Worm (Caenorhabditis elegans) whole organism, mixed stage, embryonic: ENCODE measurements around the gene Y46B2A.4.

ENCODE experiments used
- bed-3 ChIP-seq: fragments of 200-800 bp; sonication (Bioruptor generic); optimal IDR thresholded peaks from 3 replicates; lab custom pipeline; 2018; ENCODE audit warnings: mild to moderate bottlenecking, missing genetic modification characterization, moderate library complexity, missing compliant biosample characterization
- blmp-1 ChIP-seq: fragments of 150-350 bp; optimal IDR thresholded peaks from 2 replicates; lab custom pipeline; 2014; ENCODE audit warnings: missing biosample characterization, missing genetic modification characterization
- ceh-39 ChIP-seq: fragments of 150-350 bp; optimal IDR thresholded peaks from 2 replicates; lab custom pipeline; 2014; ENCODE audit warnings: missing biosample characterization, missing genetic modification characterization
- ceh-43 ChIP-seq: fragments of 200-800 bp; sonication (Bioruptor generic); optimal IDR thresholded peaks from 2 replicates; lab custom pipeline; 2018; ENCODE audit warnings: mild to moderate bottlenecking, missing genetic modification characterization, moderate library complexity, missing compliant biosample characterization
- ceh-83 ChIP-seq: fragments of 200-800 bp; sonication (Bioruptor generic); optimal IDR thresholded peaks from 2 replicates; lab custom pipeline; 2018; ENCODE audit warnings: mild to moderate bottlenecking, missing genetic modification characterization, missing compliant biosample characterization
- cnd-1 ChIP-seq: fragments of 200-800 bp; sonication (Bioruptor generic); optimal IDR thresholded peaks from 2 replicates; lab custom pipeline; 2018; ENCODE audit warnings: mild to moderate bottlenecking, missing genetic modification characterization, missing compliant biosample characterization
- drap-1 ChIP-seq: fragments of 200-800 bp; sonication (Bioruptor generic); optimal IDR thresholded peaks from 3 replicates; lab custom pipeline; 2018; ENCODE audit warnings: mild to moderate bottlenecking, missing genetic modification characterization, missing compliant biosample characterization
- elt-1 ChIP-seq: sonication (generic microtip); optimal IDR thresholded peaks from 2 replicates; lab custom pipeline; 2017; ENCODE audit warnings: missing genetic modification characterization, mild to moderate bottlenecking, missing compliant biosample characterization, antibody characterized with exemption, moderate library complexity, borderline replicate concordance; ENCODE audit not compliant: insufficient read depth
- elt-3 ChIP-seq: fragments of 150-350 bp; optimal IDR thresholded peaks from 2 replicates; lab custom pipeline; 2014; ENCODE audit warnings: missing biosample characterization, missing genetic modification characterization
- flh-1 ChIP-seq: fragments of 200-800 bp; sonication (Bioruptor generic); optimal IDR thresholded peaks from 2 replicates; lab custom pipeline; 2018; ENCODE audit warnings: mild to moderate bottlenecking, missing genetic modification characterization, moderate library complexity, missing compliant biosample characterization
- lin-13 ChIP-seq: fragments of 150-350 bp; optimal IDR thresholded peaks from 2 replicates; lab custom pipeline; 2014; ENCODE audit warnings: missing biosample characterization, missing genetic modification characterization
- lin-32 ChIP-seq: fragments of 200-800 bp; sonication (Bioruptor generic); optimal IDR thresholded peaks from 2 replicates; lab custom pipeline; 2018; ENCODE audit warnings: mild to moderate bottlenecking, missing genetic modification characterization, missing compliant biosample characterization
- lsy-2 ChIP-seq: fragments of 150-350 bp; optimal IDR thresholded peaks from 2 replicates; lab custom pipeline; 2014; ENCODE audit warnings: missing biosample characterization, missing genetic modification characterization
- mab-5 ChIP-seq: fragments of 150-350 bp; optimal IDR thresholded peaks from 2 replicates; lab custom pipeline; 2014; ENCODE audit warnings: missing biosample characterization, missing genetic modification characterization
- mep-1 ChIP-seq: fragments of 150-350 bp; optimal IDR thresholded peaks from 2 replicates; lab custom pipeline; 2017; ENCODE audit warnings: missing biosample characterization, missing genetic modification reagents, missing genetic modification characterization, inconsistent platforms
- mls-2 ChIP-seq: sonication (generic microtip); optimal IDR thresholded peaks from 2 replicates; lab custom pipeline; 2016; ENCODE audit warnings: mild to moderate bottlenecking, missing genetic modification characterization, moderate library complexity, missing compliant biosample characterization
- nhr-12 ChIP-seq: fragments of 150-350 bp; optimal IDR thresholded peaks from 2 replicates; lab custom pipeline; 2014; ENCODE audit warnings: missing biosample characterization, missing genetic modification characterization
- nhr-2 ChIP-seq: fragments of 150-350 bp; optimal IDR thresholded peaks from 2 replicates; lab custom pipeline; 2014; ENCODE audit warnings: missing biosample characterization, missing genetic modification characterization
- nhr-28 ChIP-seq: fragments of 150-350 bp; optimal IDR thresholded peaks from 2 replicates; lab custom pipeline; 2014; ENCODE audit warnings: missing biosample characterization, missing genetic modification characterization
- nhr-76 ChIP-seq: sonication (generic microtip); optimal IDR thresholded peaks from 2 replicates; lab custom pipeline; 2017; ENCODE audit warnings: missing biosample characterization, missing genetic modification characterization
- pha-4 ChIP-seq: fragments of 150-350 bp; optimal IDR thresholded peaks from 2 replicates; lab custom pipeline; 2018; ENCODE audit warnings: missing biosample characterization, missing genetic modification reagents, missing genetic modification characterization
- sem-2 ChIP-seq: fragments of 200-800 bp; sonication (Bioruptor generic); optimal IDR thresholded peaks from 2 replicates; lab custom pipeline; 2018; ENCODE audit warnings: mild to moderate bottlenecking, missing genetic modification characterization, missing compliant biosample characterization
- snpc-4 ChIP-seq: fragments of 150-350 bp; optimal IDR thresholded peaks from 2 replicates; lab custom pipeline; 2014; ENCODE audit warnings: missing biosample characterization, missing genetic modification characterization
- sptf-1 ChIP-seq: sonication (generic microtip); optimal IDR thresholded peaks from 2 replicates; lab custom pipeline; 2017; ENCODE audit warnings: mild to moderate bottlenecking, missing genetic modification characterization, moderate library complexity, missing compliant biosample characterization
- tbx-8 ChIP-seq: fragments of 200-800 bp; sonication (Bioruptor generic); optimal IDR thresholded peaks from 2 replicates; lab custom pipeline; 2018; ENCODE audit warnings: mild to moderate bottlenecking, missing genetic modification characterization, moderate library complexity, missing compliant biosample characterization
- unc-39 ChIP-seq: fragments of 150-350 bp; optimal IDR thresholded peaks from 2 replicates; lab custom pipeline; 2014; ENCODE audit warnings: missing biosample characterization, missing genetic modification characterization
- zip-8 ChIP-seq: fragments of 150-350 bp; optimal IDR thresholded peaks from 2 replicates; lab custom pipeline; 2014; ENCODE audit warnings: missing biosample characterization, missing genetic modification characterization
- ztf-11 ChIP-seq: fragments of 150-350 bp; optimal IDR thresholded peaks from 2 replicates; lab custom pipeline; 2014; ENCODE audit warnings: missing biosample characterization, missing genetic modification characterization

Y46B2A.4 gene

DNA sequence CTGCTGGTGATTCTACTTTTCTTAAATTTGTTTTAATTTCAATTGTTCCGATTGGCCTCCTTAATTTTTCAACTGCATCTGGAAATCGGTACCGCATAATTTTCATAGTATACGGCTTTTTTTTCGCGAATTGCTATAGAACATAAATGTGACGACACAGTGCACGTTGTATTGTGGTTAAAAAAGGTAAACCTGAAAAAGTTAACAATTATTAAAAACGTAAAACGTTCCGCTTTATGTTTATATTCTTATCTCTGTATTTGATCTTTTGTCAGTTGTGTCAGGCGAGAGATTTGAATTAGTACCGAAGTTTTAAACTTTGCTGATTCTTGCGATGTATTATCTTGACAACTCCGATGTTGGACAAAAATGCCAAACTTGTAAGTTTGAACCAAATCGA lies at the start of gene Y46B2A.4:
Gene Y46B2A.4, plus strand, starts transcription at position 301 of the 400 bp plus-strand sequence.
- no peak for TF ChIP-seq blmp-1 (tag; lab: Kevin White, UChicago)
- no peak for TF ChIP-seq elt-1 (tag; lab: Kevin White, UChicago)
- no peak for TF ChIP-seq pha-4 (tag; lab: Kevin White, UChicago)
- no peak for TF ChIP-seq sptf-1 (tag; lab: Kevin White, UChicago)
- TF ChIP-seq nhr-28 (tag; lab: Kevin White, UChicago) = no peak
- TF ChIP-seq drap-1 (GFP tag; lab: Kevin White, UChicago) = no peak
- TF ChIP-seq elt-3 = no peak
- TF ChIP-seq unc-39 = no peak
- TF ChIP-seq ceh-39 (tag; lab: Kevin White, UChicago) = no peak
- no peak for TF ChIP-seq snpc-4 (tag; lab: Kevin White, UChicago)
- TF ChIP-seq mep-1 = no peak
- no peak for TF ChIP-seq mab-5 (tag; lab: Kevin White, UChicago)
- no peak for TF ChIP-seq tbx-8 (GFP tag; lab: Kevin White, UChicago)
- TF ChIP-seq lin-13 (tag; lab: Kevin White, UChicago) = no peak
- no peak for TF ChIP-seq nhr-2 (tag; lab: Kevin White, UChicago)
- TF ChIP-seq sem-2 (GFP tag; lab: Kevin White, UChicago) = no peak
- TF ChIP-seq mls-2 (tag; lab: Kevin White, UChicago) = no peak
- TF ChIP-seq bed-3 = no peak
- no peak for TF ChIP-seq zip-8 (tag; lab: Kevin White, UChicago)

DNA sequence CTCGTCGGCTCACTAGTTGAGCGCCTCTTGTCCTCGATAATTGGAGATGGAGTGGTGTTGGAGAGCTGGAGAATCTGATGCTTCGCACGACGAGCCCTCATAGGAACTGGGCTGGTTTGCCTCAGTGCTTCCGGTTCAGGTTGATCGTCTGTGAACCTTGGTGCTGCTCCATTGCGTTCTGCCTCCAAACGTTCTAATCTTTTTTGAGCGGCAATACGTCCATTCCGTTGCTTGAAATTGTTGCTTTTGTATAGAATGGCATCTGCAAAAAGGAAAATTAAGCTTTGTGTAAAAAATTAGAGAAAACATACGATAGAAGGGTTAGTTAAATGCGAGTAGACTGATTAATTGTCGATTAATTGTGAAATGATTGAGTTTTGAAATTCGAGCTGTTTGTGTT lies 48.7 kb upstream of the Y46B2A.4 start, which contains the start of gene F46F5.5:
Gene F46F5.5, minus strand, starts transcription at position 101 of the 400 bp plus-strand sequence.
- TF ChIP-seq flh-1 (GFP tag; lab: Kevin White, UChicago) = no peak
- TF ChIP-seq tbx-8 (GFP tag; lab: Kevin White, UChicago) = no peak
- TF ChIP-seq nhr-76 (tag; lab: Kevin White, UChicago) = no peak
- no peak for TF ChIP-seq drap-1 (GFP tag; lab: Kevin White, UChicago)
- no peak for TF ChIP-seq snpc-4 (tag; lab: Kevin White, UChicago)

DNA sequence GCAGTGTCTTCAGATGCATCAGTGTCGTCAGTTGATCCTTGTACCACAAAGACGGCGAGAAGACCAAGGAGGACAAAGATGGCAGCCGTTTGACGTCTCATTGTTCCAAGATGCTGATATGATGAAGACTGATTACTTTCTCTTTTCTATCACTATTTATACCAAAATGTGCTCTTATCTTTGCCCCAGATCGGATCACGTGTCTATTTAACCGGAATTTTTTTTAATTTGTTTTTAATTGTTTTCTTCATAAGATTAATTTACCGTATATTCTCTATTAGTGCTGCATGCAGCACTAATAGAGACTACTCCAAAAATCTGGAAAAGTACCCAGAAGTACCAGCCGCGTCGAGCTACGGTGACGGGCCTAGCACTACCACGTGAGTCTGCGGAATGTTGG lies 46.9 kb upstream of the Y46B2A.4 start, which contains the start of gene msrp-3:
Gene msrp-3, minus strand, starts transcription at position 101 of the 400 bp plus-strand sequence.
- TF ChIP-seq tbx-8 (GFP tag; lab: Kevin White, UChicago) (no peak), mls-2 (tag; lab: Kevin White, UChicago) (no peak), zip-8 (tag; lab: Kevin White, UChicago) (no peak), lsy-2 (tag; lab: Kevin White, UChicago) (no peak), cnd-1 (tag; lab: Kevin White, UChicago) (no peak), blmp-1 (tag; lab: Kevin White, UChicago) (no peak)

DNA sequence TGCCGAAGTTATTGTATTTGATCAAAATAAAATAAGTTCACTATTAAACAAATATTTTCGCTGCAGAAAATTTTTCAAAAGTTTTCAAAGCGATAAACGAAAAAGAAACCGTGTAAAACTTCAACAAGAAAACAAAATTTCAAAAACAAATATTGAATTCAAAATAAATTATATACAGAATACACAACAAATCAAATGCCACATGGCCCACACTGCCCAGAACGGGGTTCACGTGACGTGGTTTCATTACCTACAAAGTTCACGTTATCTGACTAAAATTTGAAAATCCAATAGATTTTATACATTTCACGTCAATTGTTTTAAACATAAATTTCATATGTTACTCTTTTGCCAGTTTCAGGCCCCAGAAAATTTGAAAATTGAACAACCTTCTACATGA lies 41.1 kb upstream of the Y46B2A.4 start, which contains the start of gene F46F5.7:
Gene F46F5.7, minus strand, starts transcription at position 101 of the 400 bp plus-strand sequence.
- TF ChIP-seq sptf-1 (tag; lab: Kevin White, UChicago) = no peak
- TF ChIP-seq sem-2 (GFP tag; lab: Kevin White, UChicago) = no peak
- no peak for TF ChIP-seq elt-1 (tag; lab: Kevin White, UChicago)
- no peak for TF ChIP-seq mep-1
- TF ChIP-seq flh-1 (GFP tag; lab: Kevin White, UChicago) = no peak
- no peak for TF ChIP-seq bed-3
- TF ChIP-seq nhr-12 (tag; lab: Kevin White, UChicago) = no peak
- no peak for TF ChIP-seq ceh-83 (GFP tag; lab: Kevin White, UChicago)

DNA sequence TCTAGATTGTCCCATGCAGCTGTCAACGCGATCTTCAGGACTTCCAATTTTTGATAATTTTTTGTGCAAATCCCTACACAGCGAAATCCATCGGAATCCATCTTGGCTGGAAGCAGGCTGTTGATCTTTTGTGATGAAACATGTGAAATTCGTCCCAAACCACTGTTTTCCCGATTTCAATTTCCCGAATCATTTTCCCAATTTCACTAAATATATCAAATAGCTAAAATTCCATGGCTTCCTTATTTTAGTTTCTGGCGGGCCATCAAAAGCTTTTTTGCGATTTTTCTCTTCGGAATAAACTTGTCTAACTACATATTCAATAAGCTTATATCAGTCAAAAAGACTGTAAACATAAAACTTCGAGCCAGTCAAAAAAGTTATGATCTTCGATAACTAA lies 40.1 kb upstream of the Y46B2A.4 start, which contains the start of gene F46F5.8:
Gene F46F5.8, minus strand, starts transcription at position 101 of the 400 bp plus-strand sequence.
- no peak for TF ChIP-seq ceh-43 (GFP tag; lab: Kevin White, UChicago)
- no peak for TF ChIP-seq ztf-11 (tag; lab: Kevin White, UChicago)
- TF ChIP-seq mls-2 (tag; lab: Kevin White, UChicago) = no peak
- no peak for TF ChIP-seq lin-32 (GFP tag; lab: Kevin White, UChicago)
- no peak for TF ChIP-seq flh-1 (GFP tag; lab: Kevin White, UChicago)
- no peak for TF ChIP-seq bed-3
- no peak for TF ChIP-seq blmp-1 (tag; lab: Kevin White, UChicago)
- no peak for TF ChIP-seq ceh-39 (tag; lab: Kevin White, UChicago)
- no peak for TF ChIP-seq elt-1 (tag; lab: Kevin White, UChicago)
- TF ChIP-seq drap-1 (GFP tag; lab: Kevin White, UChicago) = no peak
- TF ChIP-seq zip-8 (tag; lab: Kevin White, UChicago) = no peak
